Fruit fly (Drosophila melanogaster) whole organism, embryonic: Measurements from ENCODE around the gene CG7656.

Experiments used
- Aef1 ChIP-seq: fragments of 200-800 bp; sonication (Bioruptor generic); IDR thresholded peaks from 3 replicates; pipeline ENCODE4 v1.3.6; 2022; ENCODE audit warnings: missing biosample characterization, missing genetic modification characterization
- Antp ChIP-seq: fragments of 200-800 bp; sonication (Bioruptor generic); optimal IDR thresholded peaks from 3 replicates; lab custom pipeline; 2016; ENCODE audit warnings: missing biosample characterization, missing genetic modification characterization
- CG10209 ChIP-seq: fragments of 200-800 bp; sonication (Bioruptor generic); optimal IDR thresholded peaks from 3 replicates; lab custom pipeline; 2017; ENCODE audit warnings: missing biosample characterization, mild to moderate bottlenecking, missing genetic modification characterization, missing genetic modification reagents
- CG12155 ChIP-seq: fragments of 200-800 bp; sonication (Bioruptor generic); optimal IDR thresholded peaks from 3 replicates; lab custom pipeline; 2016; ENCODE audit warnings: missing biosample characterization, missing genetic modification characterization
- CG14860 ChIP-seq: fragments of 200-800 bp; sonication (Bioruptor generic); IDR thresholded peaks from 3 replicates; pipeline ENCODE4 v1.3.6; 2022; ENCODE audit warnings: missing biosample characterization, missing genetic modification characterization; ENCODE audit not compliant: partially characterized antibody
- CG15073 ChIP-seq: fragments of 200-800 bp; sonication (Bioruptor generic); optimal IDR thresholded peaks from 2 replicates; lab custom pipeline; 2016; ENCODE audit warnings: missing biosample characterization, missing genetic modification characterization
- CG15479 ChIP-seq: fragments of 200-800 bp; sonication (Bioruptor generic); optimal IDR thresholded peaks from 3 replicates; lab custom pipeline; 2019; ENCODE audit warnings: missing biosample characterization, mild to moderate bottlenecking, missing genetic modification characterization, moderate library complexity
- CG16813 ChIP-seq: fragments of 200-800 bp; sonication (Bioruptor generic); IDR thresholded peaks from 3 replicates; pipeline ENCODE4 v1.3.6; 2022; ENCODE audit warnings: missing biosample characterization, missing genetic modification characterization; ENCODE audit not compliant: partially characterized antibody
- CG17361 ChIP-seq: fragments of 200-800 bp; sonication (Bioruptor generic); IDR thresholded peaks from 3 replicates; pipeline ENCODE4 v1.3.6; 2022; ENCODE audit warnings: missing biosample characterization, missing genetic modification characterization
- CG2129 ChIP-seq: fragments of 200-800 bp; sonication (Bioruptor generic); IDR thresholded peaks from 2 replicates; pipeline ENCODE4 v1.3.6; 2022; ENCODE audit warnings: missing biosample characterization, missing genetic modification characterization; ENCODE audit not compliant: partially characterized antibody
- CG2712 ChIP-seq: fragments of 200-800 bp; optimal IDR thresholded peaks from 3 replicates; lab custom pipeline; 2019; ENCODE audit warnings: missing biosample characterization, mild to moderate bottlenecking, missing genetic modification characterization, moderate library complexity
- CG30403 ChIP-seq: fragments of 200-800 bp; sonication (Bioruptor generic); optimal IDR thresholded peaks from 3 replicates; lab custom pipeline; 2016; ENCODE audit warnings: missing biosample characterization, missing genetic modification characterization
- CG31441 ChIP-seq: fragments of 200-800 bp; sonication (Bioruptor generic); IDR thresholded peaks from 2 replicates; pipeline ENCODE4 v1.3.6; 2022; ENCODE audit warnings: missing biosample characterization, missing genetic modification characterization
- CG4617 ChIP-seq: fragments of 200-800 bp; sonication (Bioruptor generic); optimal IDR thresholded peaks from 3 replicates; lab custom pipeline; 2016; ENCODE audit warnings: missing biosample characterization, missing genetic modification characterization, borderline replicate concordance
- CG7963 ChIP-seq: fragments of 200-800 bp; sonication (Bioruptor generic); IDR thresholded peaks from 3 replicates; pipeline ENCODE4 v1.3.6; 2022; ENCODE audit warnings: missing biosample characterization, missing genetic modification characterization; ENCODE audit not compliant: partially characterized antibody
- CG8281 ChIP-seq: fragments of 200-800 bp; sonication (Bioruptor generic); optimal IDR thresholded peaks from 2 replicates; lab custom pipeline; 2018; ENCODE audit warnings: missing biosample characterization, mild to moderate bottlenecking, missing genetic modification characterization, moderate library complexity
- CG8478 ChIP-seq: fragments of >200 bp; optimal IDR thresholded peaks from 2 replicates; lab custom pipeline; 2018
- CG9797 ChIP-seq: fragments of 200-800 bp; sonication (Bioruptor generic); optimal IDR thresholded peaks from 3 replicates; lab custom pipeline; 2018; ENCODE audit warnings: missing biosample characterization, mild to moderate bottlenecking, missing genetic modification characterization
- CTCF ChIP-seq: fragments of 200-800 bp; sonication (Bioruptor generic); optimal IDR thresholded peaks from 2 replicates; lab custom pipeline; 2017; ENCODE audit warnings: missing biosample characterization, mild to moderate bottlenecking, missing genetic modification characterization, moderate library complexity
- Dad ChIP-seq: fragments of 200-800 bp; sonication (Bioruptor generic); optimal IDR thresholded peaks from 3 replicates; lab custom pipeline; 2016; ENCODE audit warnings: missing biosample characterization, missing genetic modification characterization
- Fer1 ChIP-seq: fragments of 200-800 bp; sonication (Bioruptor generic); optimal IDR thresholded peaks from 2 replicates; lab custom pipeline; 2017; ENCODE audit warnings: missing biosample characterization, mild to moderate bottlenecking, missing genetic modification characterization
- HmgZ ChIP-seq: fragments of 200-800 bp; sonication (Bioruptor generic); optimal IDR thresholded peaks from 2 replicates; lab custom pipeline; 2018; ENCODE audit warnings: missing biosample characterization, mild to moderate bottlenecking, missing genetic modification characterization
- Lim3 ChIP-seq: fragments of 200-800 bp; sonication (Bioruptor generic); IDR thresholded peaks from 2 replicates; pipeline ENCODE4 v1.3.6; 2022; ENCODE audit warnings: missing biosample characterization, missing genetic modification characterization
- Max ChIP-seq: fragments of 200-800 bp; sonication (Bioruptor generic); optimal IDR thresholded peaks from 2 replicates; lab custom pipeline; 2016; ENCODE audit warnings: missing biosample characterization, mild to moderate bottlenecking, missing genetic modification characterization
- NK7.1 ChIP-seq: fragments of 200-800 bp; sonication (Bioruptor generic); optimal IDR thresholded peaks from 3 replicates; lab custom pipeline; 2016; ENCODE audit warnings: missing biosample characterization, missing genetic modification characterization
- Scr ChIP-seq: fragments of 200-800 bp; sonication (Bioruptor generic); IDR thresholded peaks from 2 replicates; pipeline ENCODE4 v1.3.6; 2022; ENCODE audit warnings: missing biosample characterization, missing genetic modification characterization; ENCODE audit not compliant: partially characterized antibody
- YL-1 ChIP-seq: fragments of 200-800 bp; sonication (Bioruptor generic); optimal IDR thresholded peaks from 3 replicates; lab custom pipeline; 2017; ENCODE audit warnings: missing biosample characterization, mild to moderate bottlenecking, missing genetic modification characterization
- amos ChIP-seq: fragments of 200-800 bp; sonication (Bioruptor generic); IDR thresholded peaks from 2 replicates; pipeline ENCODE4 v1.3.6; 2022; ENCODE audit warnings: missing biosample characterization, missing genetic modification characterization; ENCODE audit not compliant: partially characterized antibody
- btn ChIP-seq: fragments of 200-800 bp; sonication (Bioruptor generic); optimal IDR thresholded peaks from 2 replicates; lab custom pipeline; 2016; ENCODE audit warnings: missing biosample characterization, missing genetic modification characterization
- caup ChIP-seq: fragments of 200-800 bp; sonication (Bioruptor generic); optimal IDR thresholded peaks from 3 replicates; lab custom pipeline; 2017; ENCODE audit warnings: missing biosample characterization, mild to moderate bottlenecking, missing genetic modification characterization, moderate library complexity; ENCODE audit not compliant: severe bottlenecking
- dmrt99B ChIP-seq: fragments of 200-800 bp; sonication (Bioruptor generic); optimal IDR thresholded peaks from 2 replicates; lab custom pipeline; 2018; ENCODE audit warnings: missing biosample characterization, mild to moderate bottlenecking, missing genetic modification characterization, moderate library complexity
- esg ChIP-seq: fragments of 200-800 bp; sonication (Bioruptor generic); conservative IDR thresholded peaks from 2 replicates; pipeline ENCODE4 v1.3.6; 2022; ENCODE audit warnings: missing biosample characterization, missing genetic modification characterization
- eve ChIP-seq, 2 experiments: fragments of >200 bp; optimal IDR thresholded peaks; 2 replicates each; lab custom pipeline; 2017; ENCODE audit warnings: missing biosample characterization in 2 of 2, missing genetic modification characterization in 2 of 2
- fu2 ChIP-seq: fragments of 200-800 bp; sonication (Bioruptor generic); optimal IDR thresholded peaks from 2 replicates; lab custom pipeline; 2016; ENCODE audit warnings: missing biosample characterization, missing genetic modification characterization
- gce ChIP-seq: fragments of 200-800 bp; sonication (Bioruptor generic); IDR thresholded peaks from 3 replicates; pipeline ENCODE4 v1.3.6; 2022; ENCODE audit warnings: missing biosample characterization, missing genetic modification characterization
- gsb ChIP-seq: fragments of 200-800 bp; sonication (Bioruptor generic); IDR thresholded peaks from 2 replicates; pipeline ENCODE4 v1.3.6; 2022; ENCODE audit warnings: missing biosample characterization, missing genetic modification characterization
- kah ChIP-seq: fragments of 200-800 bp; sonication (Bioruptor generic); optimal IDR thresholded peaks from 2 replicates; lab custom pipeline; 2018; ENCODE audit warnings: missing biosample characterization, mild to moderate bottlenecking, missing genetic modification characterization
- ken ChIP-seq: fragments of 200-800 bp; sonication (Bioruptor generic); IDR thresholded peaks from 3 replicates; pipeline ENCODE4 v1.3.6; 2022; ENCODE audit warnings: missing biosample characterization, missing genetic modification characterization
- knrl ChIP-seq: fragments of 200-800 bp; sonication (Bioruptor generic); IDR thresholded peaks from 3 replicates; pipeline ENCODE4 v1.3.6; 2022; ENCODE audit warnings: missing biosample characterization, missing genetic modification characterization; ENCODE audit not compliant: partially characterized antibody
- mam ChIP-seq: fragments of 200-800 bp; sonication (Bioruptor generic); optimal IDR thresholded peaks from 3 replicates; lab custom pipeline; 2016; ENCODE audit warnings: missing biosample characterization, missing genetic modification characterization
- nerfin-2 ChIP-seq: fragments of 200-800 bp; sonication (Bioruptor generic); IDR thresholded peaks from 2 replicates; pipeline ENCODE4 v1.3.6; 2022; ENCODE audit warnings: missing biosample characterization, missing genetic modification characterization; ENCODE audit not compliant: partially characterized antibody
- odd ChIP-seq: fragments of 200-800 bp; sonication (Bioruptor generic); optimal IDR thresholded peaks from 2 replicates; lab custom pipeline; 2017; ENCODE audit warnings: missing biosample characterization, mild to moderate bottlenecking, missing genetic modification characterization
- pfk ChIP-seq: fragments of 200-800 bp; sonication (Bioruptor generic); optimal IDR thresholded peaks from 2 replicates; lab custom pipeline; 2018; ENCODE audit warnings: missing biosample characterization, mild to moderate bottlenecking, missing genetic modification characterization, moderate library complexity
- phol ChIP-seq: fragments of 200-800 bp; sonication (Bioruptor generic); optimal IDR thresholded peaks from 3 replicates; lab custom pipeline; 2018; ENCODE audit warnings: missing biosample characterization, mild to moderate bottlenecking, missing genetic modification characterization, moderate library complexity
- sens ChIP-seq: fragments of 200-800 bp; sonication (Bioruptor generic); peaks from one replicate; lab custom pipeline; 2016; ENCODE audit warnings: missing biosample characterization, missing genetic modification characterization
- sens-2 ChIP-seq: fragments of 200-800 bp; sonication (Bioruptor generic); IDR thresholded peaks from 2 replicates; pipeline ENCODE4 v1.3.6; 2022; ENCODE audit warnings: missing biosample characterization, missing genetic modification characterization
- sima ChIP-seq: fragments of 200-800 bp; sonication (Bioruptor generic); optimal IDR thresholded peaks from 2 replicates; lab custom pipeline; 2016; ENCODE audit warnings: missing biosample characterization, missing genetic modification characterization
- so ChIP-seq: fragments of 200-800 bp; sonication (Bioruptor generic); IDR thresholded peaks from 3 replicates; pipeline ENCODE4 v1.3.6; 2022; ENCODE audit warnings: missing biosample characterization, missing genetic modification characterization
- stwl ChIP-seq: fragments of 200-800 bp; sonication (Bioruptor generic); optimal IDR thresholded peaks from 3 replicates; lab custom pipeline; 2018; ENCODE audit warnings: missing biosample characterization, mild to moderate bottlenecking, missing genetic modification characterization, moderate library complexity
- trh ChIP-seq: fragments of 200-800 bp; sonication (Bioruptor generic); optimal IDR thresholded peaks from 2 replicates; lab custom pipeline; 2016; ENCODE audit warnings: missing biosample characterization, missing genetic modification characterization
- vfl ChIP-seq: fragments of 200-800 bp; sonication (Bioruptor generic); optimal IDR thresholded peaks from 2 replicates; lab custom pipeline; 2016; ENCODE audit warnings: missing biosample characterization, missing genetic modification characterization
- zen ChIP-seq: fragments of 200-800 bp; sonication (Bioruptor generic); optimal IDR thresholded peaks from 3 replicates; lab custom pipeline; 2018; ENCODE audit warnings: missing biosample characterization, mild to moderate bottlenecking, missing genetic modification characterization, moderate library complexity

CG7656 gene

DNA sequence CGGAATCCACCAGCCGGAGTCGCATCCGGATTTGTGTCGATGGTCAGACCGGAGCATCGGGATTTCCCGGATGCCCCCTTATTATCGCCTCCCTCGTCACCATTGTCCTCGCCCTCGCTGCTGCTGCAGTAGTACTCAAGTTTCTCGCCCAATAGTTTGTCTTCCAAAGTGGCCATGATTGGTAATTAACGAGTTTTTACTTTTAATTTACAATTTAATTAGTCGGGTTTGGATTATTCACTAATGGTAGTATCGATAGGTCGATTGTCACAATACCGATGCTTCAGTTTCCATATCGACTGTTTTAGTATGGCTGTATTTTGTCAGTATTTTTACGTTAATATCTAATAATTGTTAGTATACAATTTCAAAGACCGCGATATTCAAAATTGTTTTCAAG, 22.1 kb upstream of the CG7656 start, which contains the start of gene CG7650 (continued):
- no peak for TF ChIP-seq vfl (GFP tag; lab: Kevin White, UChicago)
- peak; percentile 91 for TF ChIP-seq CG4617 (GFP tag; lab: Kevin White, UChicago)
- TF ChIP-seq Max (GFP tag; lab: Kevin White, UChicago), result no peak
- no peak for TF ChIP-seq CG8281 (tag; lab: Kevin White, UChicago)
- no peak for TF ChIP-seq CG17361 (GFP tag; lab: Robert Waterston, UW)
- TF ChIP-seq Scr (GFP tag; lab: Robert Waterston, UW), result peak; percentile 89
- TF ChIP-seq CG15073 (GFP tag; lab: Kevin White, UChicago), result no peak
- TF ChIP-seq dmrt99B (tag; lab: Kevin White, UChicago), result no peak
- peak; percentile 79 for TF ChIP-seq CG7963 (GFP tag; lab: Robert Waterston, UW)
- TF ChIP-seq CG2129 (GFP tag; lab: Robert Waterston, UW), result peak; percentile 84
- TF ChIP-seq Fer1 (GFP tag; lab: Kevin White, UChicago), result peak; percentile 16
- TF ChIP-seq gce (GFP tag; lab: Robert Waterston, UW), result no peak
- no peak for TF ChIP-seq esg (GFP tag; lab: Robert Waterston, UW)
- TF ChIP-seq NK7.1 (GFP tag; lab: Kevin White, UChicago), result no peak
- TF ChIP-seq Dad (GFP tag; lab: Kevin White, UChicago), result no peak
- TF ChIP-seq CG14860 (GFP tag; lab: Robert Waterston, UW), result peak; percentile 83
- no peak for TF ChIP-seq CG8478 (lab: Kevin White, UChicago)
- no peak for TF ChIP-seq sens-2 (GFP tag; lab: Robert Waterston, UW)
- TF ChIP-seq CG12155 (GFP tag; lab: Kevin White, UChicago), result no peak
- peak; percentile 37 for TF ChIP-seq HmgZ (tag; lab: Kevin White, UChicago)
- no peak for TF ChIP-seq CTCF (GFP tag; lab: Kevin White, UChicago)
- no peak for TF ChIP-seq so
- TF ChIP-seq ken, result no peak
- peak; percentile 77 for TF ChIP-seq CG16813
- TF ChIP-seq Aef1, result no peak
- no peak for TF ChIP-seq mam (GFP tag; lab: Kevin White, UChicago)
- no peak for TF ChIP-seq Antp (GFP tag; lab: Kevin White, UChicago)
- TF ChIP-seq CG15479 (GFP tag; lab: Kevin White, UChicago), result no peak
- no peak for TF ChIP-seq eve (GFP tag; optimal IDR thresholded peaks at IDR 0.05; lab: Kevin White, UChicago)
- peak; percentile 9 for TF ChIP-seq phol
- peak; percentile 83 for TF ChIP-seq CG9797 (GFP tag; lab: Kevin White, UChicago)
- TF ChIP-seq sens, result peak; percentile 66
- TF ChIP-seq odd (GFP tag; lab: Kevin White, UChicago), result no peak
- TF ChIP-seq CG2712 (tag; lab: Kevin White, UChicago), result peak; percentile 22
- peak; percentile 86 for TF ChIP-seq knrl (GFP tag; lab: Robert Waterston, UW)
- no peak for TF ChIP-seq CG31441
- TF ChIP-seq stwl (tag; lab: Kevin White, UChicago), result peak; percentile 72
- no peak for TF ChIP-seq fu2 (GFP tag; lab: Kevin White, UChicago)
- TF ChIP-seq CG30403 (GFP tag; lab: Kevin White, UChicago), result no peak
- TF ChIP-seq amos, result peak; percentile 92
- TF ChIP-seq btn (GFP tag; lab: Kevin White, UChicago), result no peak
- no peak for TF ChIP-seq trh (GFP tag; lab: Kevin White, UChicago)
- TF ChIP-seq Lim3 (GFP tag; lab: Robert Waterston, UW), result no peak
- TF ChIP-seq YL-1 (GFP tag; lab: Kevin White, UChicago), result peak; percentile 74
- no peak for TF ChIP-seq gsb (GFP tag; lab: Robert Waterston, UW)
- TF ChIP-seq sima, result no peak
- TF ChIP-seq zen, result peak; percentile 77
- TF ChIP-seq kah (GFP tag; lab: Kevin White, UChicago), result no peak
- no peak for TF ChIP-seq CG10209 (GFP tag; lab: Kevin White, UChicago)
- TF ChIP-seq pfk (GFP tag; lab: Kevin White, UChicago), result no peak
- TF ChIP-seq nerfin-2 (GFP tag; lab: Robert Waterston, UW), result peak; percentile 60; the same call in 1 of the 2 replicates
- no peak for TF ChIP-seq caup (GFP tag; lab: Kevin White, UChicago)
